Worm (Caenorhabditis elegans) whole organism, late embryonic: ENCODE data around the gene wrt-6.

Source experiments
- ceh-22 ChIP-seq: sonication (generic microtip); optimal IDR thresholded peaks from 2 replicates; lab custom pipeline; 2017; ENCODE audit warnings: missing biosample characterization, missing genetic modification characterization
- elt-4 ChIP-seq: sonication (generic microtip); optimal IDR thresholded peaks from 2 replicates; lab custom pipeline; 2016; ENCODE audit warnings: missing genetic modification characterization, missing compliant biosample characterization
- ets-4 ChIP-seq: sonication (generic microtip); optimal IDR thresholded peaks from 2 replicates; lab custom pipeline; 2016; ENCODE audit warnings: missing genetic modification characterization, missing compliant biosample characterization
- hlh-15 ChIP-seq: sonication (generic microtip); optimal IDR thresholded peaks from 2 replicates; lab custom pipeline; 2016; ENCODE audit warnings: missing genetic modification characterization, missing compliant biosample characterization
- nhr-11 ChIP-seq: fragments of 150-350 bp; optimal IDR thresholded peaks from 2 replicates; lab custom pipeline; 2014; ENCODE audit warnings: missing biosample characterization, missing genetic modification characterization
- sox-4 ChIP-seq: sonication (generic microtip); optimal IDR thresholded peaks from 2 replicates; lab custom pipeline; 2017; ENCODE audit warnings: mild to moderate bottlenecking, missing genetic modification characterization, inconsistent platforms, missing compliant biosample characterization

- TF ChIP-seq elt-4 (no peak), sox-4 (tag; lab: Kevin White, UChicago) (no peak), hlh-15 (no peak), ceh-22 (tag; lab: Kevin White, UChicago) (no peak), nhr-11 (tag; lab: Kevin White, UChicago) (no peak), ets-4 (tag; lab: Kevin White, UChicago) (no peak)
Observed at ce11 chrX:3500903-3501302, 20.9 kb downstream of the wrt-6 start.
